Fruit fly (Drosophila melanogaster) whole organism, embryonic: ENCODE data around the gene CG6230.

Experiments
- Abd-B ChIP-seq: fragments of 200-800 bp; sonication (Bioruptor generic); optimal IDR thresholded peaks from 2 replicates; lab custom pipeline; 2018; ENCODE audit warnings: missing biosample characterization, mild to moderate bottlenecking, missing genetic modification characterization, moderate library complexity
- Atf6 ChIP-seq: fragments of 200-800 bp; sonication (Bioruptor generic); IDR thresholded peaks from 2 replicates; pipeline ENCODE4 v1.3.6; 2022; ENCODE audit warnings: missing biosample characterization, missing genetic modification characterization
- B-H1 ChIP-seq: fragments of 200-800 bp; sonication (Bioruptor generic); IDR thresholded peaks from 3 replicates; pipeline ENCODE4 v1.3.6; 2022; ENCODE audit warnings: missing biosample characterization, missing genetic modification characterization
- B-H2 ChIP-seq: fragments of 200-800 bp; sonication (Bioruptor generic); optimal IDR thresholded peaks from 2 replicates; lab custom pipeline; 2018; ENCODE audit warnings: missing biosample characterization, mild to moderate bottlenecking, missing genetic modification characterization
- Bteb2 ChIP-seq: fragments of 200-800 bp; sonication (Bioruptor generic); optimal IDR thresholded peaks from 2 replicates; lab custom pipeline; 2016; ENCODE audit warnings: missing biosample characterization, missing genetic modification characterization
- CG10147 ChIP-seq: fragments of 200-800 bp; sonication (Bioruptor generic); optimal IDR thresholded peaks from 2 replicates; lab custom pipeline; 2019; ENCODE audit warnings: missing biosample characterization, mild to moderate bottlenecking, missing genetic modification characterization, moderate library complexity
- CG11247 ChIP-seq: fragments of 200-800 bp; sonication (Bioruptor generic); IDR thresholded peaks from 2 replicates; pipeline ENCODE4 v1.3.6; 2022; ENCODE audit warnings: missing biosample characterization, missing genetic modification characterization
- CG12219 ChIP-seq: fragments of 200-800 bp; sonication (Bioruptor generic); optimal IDR thresholded peaks from 3 replicates; lab custom pipeline; 2018; ENCODE audit warnings: missing biosample characterization, mild to moderate bottlenecking, missing genetic modification characterization
- CG13424 ChIP-seq: fragments of 200-800 bp; sonication (Bioruptor generic); optimal IDR thresholded peaks from 2 replicates; lab custom pipeline; 2019; ENCODE audit warnings: missing biosample characterization, mild to moderate bottlenecking, missing genetic modification characterization, moderate library complexity
- CG13775 ChIP-seq: fragments of 200-800 bp; sonication (Bioruptor generic); optimal IDR thresholded peaks from 3 replicates; lab custom pipeline; 2017; ENCODE audit warnings: missing biosample characterization, mild to moderate bottlenecking, missing genetic modification characterization
- CG15479 ChIP-seq: fragments of 200-800 bp; sonication (Bioruptor generic); optimal IDR thresholded peaks from 3 replicates; lab custom pipeline; 2019; ENCODE audit warnings: missing biosample characterization, mild to moderate bottlenecking, missing genetic modification characterization, moderate library complexity
- CG15601 ChIP-seq: fragments of 200-800 bp; sonication (Bioruptor generic); optimal IDR thresholded peaks from 3 replicates; lab custom pipeline; 2019; ENCODE audit warnings: missing biosample characterization, mild to moderate bottlenecking, missing genetic modification characterization, moderate library complexity
- CG1603 ChIP-seq: fragments of 200-800 bp; sonication (Bioruptor generic); optimal IDR thresholded peaks from 2 replicates; lab custom pipeline; 2019; ENCODE audit warnings: missing biosample characterization, mild to moderate bottlenecking, missing genetic modification characterization, moderate library complexity
- CG18011 ChIP-seq: fragments of 200-800 bp; sonication (Bioruptor generic); optimal IDR thresholded peaks from 2 replicates; lab custom pipeline; 2017; ENCODE audit warnings: missing biosample characterization, missing genetic modification characterization, mild to moderate bottlenecking, moderate library complexity, missing genotype
- CG18262 ChIP-seq: fragments of 200-800 bp; optimal IDR thresholded peaks from 3 replicates; lab custom pipeline; 2019; ENCODE audit warnings: missing biosample characterization, mild to moderate bottlenecking, missing genetic modification characterization, moderate library complexity
- CG18476 ChIP-seq: fragments of 200-800 bp; sonication (Bioruptor generic); optimal IDR thresholded peaks from 2 replicates; lab custom pipeline; 2016; ENCODE audit warnings: missing biosample characterization, mild to moderate bottlenecking, missing genetic modification characterization
- CG30403 ChIP-seq: fragments of 200-800 bp; sonication (Bioruptor generic); optimal IDR thresholded peaks from 3 replicates; lab custom pipeline; 2016; ENCODE audit warnings: missing biosample characterization, missing genetic modification characterization
- CG3281 ChIP-seq: fragments of 200-800 bp; sonication (Bioruptor generic); optimal IDR thresholded peaks from 3 replicates; lab custom pipeline; 2017; ENCODE audit warnings: missing biosample characterization, mild to moderate bottlenecking, missing genetic modification characterization
- CG42726 ChIP-seq: fragments of 200-800 bp; sonication (Bioruptor generic); IDR thresholded peaks from 2 replicates; pipeline ENCODE4 v1.3.6; 2022; ENCODE audit warnings: missing biosample characterization, missing genetic modification characterization; ENCODE audit not compliant: partially characterized antibody
- CG4328 ChIP-seq: fragments of 200-800 bp; sonication (Bioruptor generic); optimal IDR thresholded peaks from 3 replicates; lab custom pipeline; 2017; ENCODE audit warnings: missing biosample characterization, missing genetic modification reagents, missing genetic modification characterization
- CG43689 ChIP-seq: fragments of 200-800 bp; sonication (Bioruptor generic); IDR thresholded peaks from 2 replicates; pipeline ENCODE4 v1.3.6; 2022; ENCODE audit warnings: missing biosample characterization, missing genetic modification characterization
- CG6791 ChIP-seq: fragments of 200-800 bp; sonication (Bioruptor generic); IDR thresholded peaks from 3 replicates; pipeline ENCODE4 v1.3.6; 2022; ENCODE audit warnings: missing biosample characterization, missing genetic modification characterization; ENCODE audit not compliant: partially characterized antibody
- CG6813 ChIP-seq: fragments of 200-800 bp; sonication (Bioruptor generic); optimal IDR thresholded peaks from 2 replicates; lab custom pipeline; 2017; ENCODE audit warnings: missing biosample characterization, missing genetic modification characterization, mild to moderate bottlenecking, moderate library complexity, missing genetic modification reagents
- CG8944 ChIP-seq: fragments of 200-800 bp; sonication (Bioruptor generic); optimal IDR thresholded peaks from 3 replicates; lab custom pipeline; 2016; ENCODE audit warnings: missing biosample characterization, missing genetic modification characterization
- CHES-1-like ChIP-seq: fragments of 200-800 bp; sonication (Bioruptor generic); optimal IDR thresholded peaks from 2 replicates; lab custom pipeline; 2016; ENCODE audit warnings: missing biosample characterization, missing genetic modification characterization
- Deaf1 ChIP-seq: fragments of 200-800 bp; optimal IDR thresholded peaks from 3 replicates; lab custom pipeline; 2019; ENCODE audit warnings: missing biosample characterization, mild to moderate bottlenecking, missing genetic modification characterization, moderate library complexity
- Eip74EF ChIP-seq, 2 experiments: fragments of 200-800 bp in 1 of 2; fragments of >200 bp in 1 of 2; sonication (Bioruptor generic) in 1 of 2; optimal IDR thresholded peaks; 2 replicates each; lab custom pipeline; 2017 to 2019; ENCODE audit warnings: missing biosample characterization in 2 of 2, missing genetic modification characterization in 2 of 2, mild to moderate bottlenecking in 1 of 2, moderate library complexity in 1 of 2
- H2.0 ChIP-seq: fragments of 200-800 bp; sonication (Bioruptor generic); IDR thresholded peaks from 2 replicates; pipeline ENCODE4 v1.3.6; 2022; ENCODE audit warnings: missing biosample characterization, missing genetic modification characterization
- HLHmδ ChIP-seq: fragments of 200-800 bp; sonication (Bioruptor generic); optimal IDR thresholded peaks from 2 replicates; lab custom pipeline; 2018; ENCODE audit warnings: missing biosample characterization, mild to moderate bottlenecking, missing genetic modification characterization, moderate library complexity
- Nf-YB ChIP-seq: fragments of 200-800 bp; sonication (Bioruptor generic); optimal IDR thresholded peaks from 3 replicates; lab custom pipeline; 2019; ENCODE audit warnings: missing biosample characterization, mild to moderate bottlenecking, missing genetic modification characterization, moderate library complexity
- Nf-YC ChIP-seq: fragments of 200-800 bp; optimal IDR thresholded peaks from 3 replicates; lab custom pipeline; 2019; ENCODE audit warnings: missing biosample characterization, mild to moderate bottlenecking, missing genetic modification characterization, moderate library complexity
- ab ChIP-seq: fragments of 200-800 bp; sonication (Bioruptor generic); optimal IDR thresholded peaks from 2 replicates; lab custom pipeline; 2016; ENCODE audit warnings: missing biosample characterization, missing genetic modification characterization
- aop ChIP-seq: fragments of 200-800 bp; sonication (Bioruptor generic); IDR thresholded peaks from 2 replicates; pipeline ENCODE4 v1.3.6; 2022; ENCODE audit warnings: missing biosample characterization, missing genetic modification characterization
- ara ChIP-seq: fragments of 200-800 bp; sonication (Bioruptor generic); IDR thresholded peaks from 2 replicates; pipeline ENCODE4 v1.3.6; 2022; ENCODE audit warnings: missing biosample characterization, missing genetic modification characterization
- az2 ChIP-seq: fragments of 200-800 bp; sonication (Bioruptor generic); optimal IDR thresholded peaks from 3 replicates; lab custom pipeline; 2016; ENCODE audit warnings: missing biosample characterization, missing genetic modification characterization
- bab2 ChIP-seq: fragments of 200-800 bp; sonication (Bioruptor generic); optimal IDR thresholded peaks from 2 replicates; lab custom pipeline; 2016; ENCODE audit warnings: missing biosample characterization, missing genetic modification characterization
- dm ChIP-seq: fragments of 200-800 bp; sonication (Bioruptor generic); optimal IDR thresholded peaks from 3 replicates; lab custom pipeline; 2016; ENCODE audit warnings: missing biosample characterization, missing genetic modification characterization
- dmrt99B ChIP-seq: fragments of 200-800 bp; sonication (Bioruptor generic); optimal IDR thresholded peaks from 2 replicates; lab custom pipeline; 2018; ENCODE audit warnings: missing biosample characterization, mild to moderate bottlenecking, missing genetic modification characterization, moderate library complexity
- dysf ChIP-seq: fragments of 200-800 bp; sonication (Bioruptor generic); IDR thresholded peaks from 3 replicates; pipeline ENCODE4 v1.3.6; 2022; ENCODE audit warnings: missing biosample characterization, missing genetic modification characterization
- eyg ChIP-seq: fragments of 200-800 bp; sonication (Bioruptor generic); optimal IDR thresholded peaks from 3 replicates; lab custom pipeline; 2016; ENCODE audit warnings: missing biosample characterization, missing genetic modification characterization
- rib ChIP-seq: fragments of 200-800 bp; sonication (Bioruptor generic); IDR thresholded peaks from 2 replicates; pipeline ENCODE4 v1.3.6; 2022; ENCODE audit warnings: missing biosample characterization, missing genetic modification characterization
- scrt ChIP-seq: fragments of 200-800 bp; sonication (Bioruptor generic); optimal IDR thresholded peaks from 2 replicates; lab custom pipeline; 2018; ENCODE audit warnings: missing biosample characterization, mild to moderate bottlenecking, missing genetic modification characterization, moderate library complexity
- sd ChIP-seq: fragments of 200-800 bp; sonication (Bioruptor generic); optimal IDR thresholded peaks from 3 replicates; lab custom pipeline; 2018; ENCODE audit warnings: missing biosample characterization, mild to moderate bottlenecking, missing genetic modification characterization, moderate library complexity
- seq ChIP-seq: fragments of 200-800 bp; sonication (Bioruptor generic); IDR thresholded peaks from 2 replicates; pipeline ENCODE4 v1.3.6; 2022; ENCODE audit warnings: missing biosample characterization, missing genetic modification characterization
- stc ChIP-seq: fragments of 200-800 bp; sonication (Bioruptor generic); IDR thresholded peaks from 2 replicates; pipeline ENCODE4 v1.3.6; 2022; ENCODE audit warnings: missing biosample characterization, missing genetic modification characterization
- trh ChIP-seq: fragments of 200-800 bp; sonication (Bioruptor generic); optimal IDR thresholded peaks from 2 replicates; lab custom pipeline; 2016; ENCODE audit warnings: missing biosample characterization, missing genetic modification characterization
- unc-4 ChIP-seq: fragments of 200-800 bp; sonication (Bioruptor generic); IDR thresholded peaks from 2 replicates; pipeline ENCODE4 v1.3.6; 2022; ENCODE audit warnings: missing biosample characterization, missing genetic modification characterization; ENCODE audit not compliant: partially characterized antibody
- wdn ChIP-seq: fragments of 200-800 bp; sonication (Bioruptor generic); IDR thresholded peaks from 2 replicates; pipeline ENCODE4 v1.3.6; 2022; ENCODE audit warnings: missing biosample characterization, missing genetic modification characterization
- zf30C ChIP-seq: fragments of 200-800 bp; sonication (Bioruptor generic); optimal IDR thresholded peaks from 3 replicates; lab custom pipeline; 2018; ENCODE audit warnings: missing biosample characterization, mild to moderate bottlenecking, missing genetic modification characterization

Gene CG6230

dm6 chr2L:11130151-11131008 is 10.3 kb upstream of the CG6230 start, which contains the start of the genes RfC38 and CG4751 (continued):
- TF ChIP-seq stc (GFP tag; lab: Robert Waterston, UW) (no peak), unc-4 (GFP tag; lab: Robert Waterston, UW) (peak; percentile 68), CG10147 (GFP tag; lab: Kevin White, UChicago) (no peak), seq (no peak), CG42726 (GFP tag; lab: Robert Waterston, UW) (peak; percentile 52; the same call in 1 of the 2 replicates), rib (GFP tag; lab: Robert Waterston, UW) (0 out of 2 replicates have a peak, but pooled peaks have one; percentile 22), dysf (no peak), sd (tag; lab: Kevin White, UChicago) (no peak), CG4328 (GFP tag; lab: Kevin White, UChicago) (no peak), CG6791 (GFP tag; lab: Robert Waterston, UW) (peak; percentile 65; the same call in 2 of the 3 replicates), dm (no peak), B-H2 (GFP tag; lab: Kevin White, UChicago) (no peak), CG43689 (GFP tag; lab: Robert Waterston, UW) (no peak), trh (GFP tag; lab: Kevin White, UChicago) (no peak), CG13775 (GFP tag; lab: Kevin White, UChicago) (peak; percentile 31), B-H1 (GFP tag; lab: Robert Waterston, UW) (no peak), aop (no peak), CG18476 (no peak), CG12219 (GFP tag; lab: Kevin White, UChicago) (no peak), Deaf1 (no peak), Abd-B (GFP tag; lab: Kevin White, UChicago) (peak; percentile 31), CG13424 (no peak), HLHmδ (GFP tag; lab: Kevin White, UChicago) (no peak), CG11247 (GFP tag; lab: Robert Waterston, UW) (no peak), CG30403 (peak; percentile 2), eyg (GFP tag; lab: Kevin White, UChicago) (no peak), CG1603 (no peak), Nf-YB (GFP tag; lab: Kevin White, UChicago) (no peak), Bteb2 (no peak), CHES-1-like (GFP tag; lab: Kevin White, UChicago) (peak; percentile 46), zf30C (GFP tag; lab: Kevin White, UChicago) (no peak), Nf-YC (tag; lab: Kevin White, UChicago) (no peak), CG3281 (GFP tag; lab: Kevin White, UChicago) (no peak), ab (GFP tag; lab: Kevin White, UChicago) (no peak), H2.0 (GFP tag; lab: Robert Waterston, UW) (no peak), ara (GFP tag; lab: Robert Waterston, UW) (no peak), Eip74EF (GFP tag; optimal IDR thresholded peaks at IDR 0.05; lab: Kevin White, UChicago) (no peak), Atf6 (GFP tag; lab: Robert Waterston, UW) (no peak), wdn (GFP tag; lab: Robert Waterston, UW) (no peak), CG18262 (tag; lab: Kevin White, UChicago) (no peak), CG8944 (GFP tag; lab: Kevin White, UChicago) (no peak), CG6813 (GFP tag; lab: Kevin White, UChicago) (no peak), bab2 (GFP tag; lab: Kevin White, UChicago) (no peak), CG15479 (GFP tag; lab: Kevin White, UChicago) (no peak), scrt (GFP tag; lab: Kevin White, UChicago) (no peak), dmrt99B (tag; lab: Kevin White, UChicago) (no peak), CG18011 (GFP tag; lab: Kevin White, UChicago) (no peak), CG15601 (no peak), az2 (GFP tag; lab: Kevin White, UChicago) (no peak)
